Worm (Caenorhabditis elegans): ENCODE data around the gene T01D1.4.

The T01D1.4 gene

DNA sequence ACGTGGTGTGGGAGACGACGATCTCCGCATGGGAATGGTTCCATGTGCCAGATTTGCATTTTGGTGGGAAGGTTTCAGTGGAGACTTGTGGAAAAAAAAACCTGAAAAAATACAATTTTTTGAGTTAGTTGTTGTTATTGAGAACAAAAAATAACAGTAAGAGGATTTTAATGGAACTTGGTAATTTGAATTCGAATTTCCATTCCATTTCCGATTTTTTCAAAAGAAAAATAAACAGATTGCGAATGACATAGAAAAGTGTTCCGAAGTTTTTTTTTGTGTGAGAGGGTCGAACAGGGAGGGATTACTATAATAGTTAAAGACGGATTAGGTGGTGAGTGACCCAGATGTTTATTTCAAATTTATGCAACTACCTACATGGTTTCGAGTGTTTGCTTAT, at the start of gene T01D1.4:
Gene T01D1.4, minus strand, starts transcription at position 101 of the 400 bp plus-strand sequence.
- TF ChIP-seq him-1 (tag; optimal IDR thresholded peaks at IDR 0.05) (no peak), dao-5 (tag; optimal IDR thresholded peaks at IDR 0.05) (no peak), W03F9.2 (tag; optimal IDR thresholded peaks at IDR 0.05) (no peak)

DNA sequence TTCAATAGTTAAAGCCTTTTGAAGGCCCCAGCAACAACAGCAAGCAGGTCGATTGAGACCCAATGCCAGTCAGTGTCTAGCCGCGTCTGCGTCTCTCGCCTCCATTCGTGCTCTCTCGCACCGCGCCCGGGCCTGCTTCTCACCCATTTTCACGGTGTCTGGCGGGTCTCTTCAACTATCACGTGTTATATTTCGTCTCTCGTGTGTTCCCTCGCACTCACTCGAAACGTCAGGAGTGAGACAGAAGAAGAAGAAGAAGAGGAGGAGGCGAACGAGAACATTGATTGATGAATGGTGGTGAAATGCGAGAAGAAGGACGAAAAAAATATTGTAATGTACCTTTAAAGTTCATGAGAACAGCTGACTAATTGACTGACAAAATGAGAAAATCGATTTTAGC, 42.3 kb upstream of the T01D1.4 start:
- TF ChIP-seq W03F9.2 (tag; optimal IDR thresholded peaks at IDR 0.05) (peak; percentile 17), him-1 (tag; optimal IDR thresholded peaks at IDR 0.05) (no peak), dao-5 (tag; optimal IDR thresholded peaks at IDR 0.05) (no peak)

DNA sequence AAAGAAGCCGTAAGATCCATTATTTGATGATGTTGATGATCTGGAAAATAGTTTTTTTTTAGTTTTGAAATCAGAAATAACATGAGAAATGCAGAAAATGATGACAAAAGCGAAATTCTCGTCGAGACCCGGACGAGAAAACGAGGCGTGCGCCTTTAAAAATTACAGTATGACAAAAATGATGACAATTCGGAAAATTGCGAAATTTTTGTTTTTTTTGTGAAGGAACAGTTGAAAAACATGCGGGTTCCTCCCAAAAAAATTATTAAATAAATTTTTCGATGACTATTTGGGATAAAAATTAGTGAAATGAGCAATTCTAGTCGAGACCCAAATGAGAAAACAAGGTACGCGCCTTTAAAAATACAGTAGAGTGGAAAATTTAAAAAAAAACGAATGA, 41.7 kb upstream of the T01D1.4 start, which contains the start of gene ubxn-3:
Gene ubxn-3, minus strand, starts transcription at position 66 of the 400 bp plus-strand sequence.
- TF ChIP-seq dao-5 (tag; optimal IDR thresholded peaks at IDR 0.05): no peak
- no peak for TF ChIP-seq him-1 (tag; optimal IDR thresholded peaks at IDR 0.05)
- no peak for TF ChIP-seq W03F9.2 (tag; optimal IDR thresholded peaks at IDR 0.05)

DNA sequence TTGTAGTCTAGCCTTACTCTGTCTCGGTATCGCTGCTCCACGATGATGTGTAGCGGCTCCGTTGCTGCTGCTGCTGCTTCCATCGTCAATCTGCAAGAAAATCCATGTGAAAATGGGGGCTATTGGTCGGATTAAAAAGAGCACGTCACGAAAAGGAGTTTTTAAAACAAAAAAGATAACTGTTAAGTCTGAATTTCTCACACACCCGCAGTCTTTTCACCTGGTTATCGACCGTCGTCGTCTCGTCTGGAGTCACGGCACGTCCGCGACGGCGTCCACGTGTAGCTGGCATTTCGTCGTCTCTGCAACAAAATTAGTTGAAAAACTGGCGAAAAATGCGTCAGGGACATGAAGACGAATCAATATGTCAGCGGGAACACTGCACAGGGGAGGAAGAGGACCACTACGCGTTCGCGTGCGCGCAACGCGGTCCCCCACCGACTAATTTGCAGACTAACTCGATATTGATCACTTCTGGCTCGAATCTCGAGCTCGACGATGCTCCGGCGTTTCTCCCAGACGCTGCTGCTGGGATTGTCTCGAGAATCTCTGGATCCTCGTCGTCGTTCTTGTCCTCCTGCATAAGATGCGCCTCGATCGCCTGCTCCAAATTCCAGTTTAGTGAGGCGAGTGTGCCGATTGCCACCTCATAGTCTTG, 41.1 kb upstream of the T01D1.4 start:
- no peak for TF ChIP-seq him-1 (tag; optimal IDR thresholded peaks at IDR 0.05)
- no peak for TF ChIP-seq W03F9.2 (tag; optimal IDR thresholded peaks at IDR 0.05)
- TF ChIP-seq dao-5 (tag; optimal IDR thresholded peaks at IDR 0.05): no peak

DNA sequence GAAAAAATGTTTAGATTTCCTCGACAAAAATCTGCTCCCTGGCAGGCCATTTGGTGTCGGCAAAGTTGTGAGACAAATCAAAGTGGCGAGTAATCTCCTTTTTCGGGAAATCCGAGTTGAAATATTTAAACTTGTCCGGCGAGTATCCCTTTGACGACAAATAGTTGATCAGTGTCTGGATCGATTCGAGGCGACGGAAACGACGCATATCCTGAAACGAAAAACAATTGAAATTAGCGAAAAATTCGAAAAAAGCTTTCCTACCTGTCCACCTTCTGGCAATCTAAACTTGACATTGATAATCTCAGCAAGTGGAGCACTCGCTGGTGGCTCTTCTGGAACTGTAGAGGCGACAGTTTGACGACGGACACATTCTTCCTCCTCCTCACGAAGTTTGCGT, 38.4 kb upstream of the T01D1.4 start:
- no peak for TF ChIP-seq him-1 (tag; optimal IDR thresholded peaks at IDR 0.05)
- no peak for TF ChIP-seq dao-5 (tag; optimal IDR thresholded peaks at IDR 0.05)
- TF ChIP-seq W03F9.2 (tag; optimal IDR thresholded peaks at IDR 0.05): no peak

DNA sequence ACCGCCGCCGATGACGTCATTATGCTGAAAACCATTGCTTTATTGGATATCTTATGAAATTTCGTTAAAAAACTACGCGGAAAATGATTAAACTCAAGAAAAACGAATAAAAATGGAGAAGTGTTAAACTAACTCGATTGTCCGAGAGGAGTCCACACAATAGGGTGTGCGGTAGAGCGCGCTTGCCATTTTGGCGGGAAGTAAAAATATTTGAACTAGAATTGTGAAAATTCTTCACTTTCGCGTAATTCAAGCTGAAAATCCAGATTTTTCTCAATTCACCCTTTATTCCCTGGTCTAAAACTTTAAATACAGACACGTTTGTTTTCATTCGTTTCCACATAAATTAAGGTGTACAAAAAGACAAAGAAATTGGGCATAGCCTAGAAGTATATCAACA, 37.7 kb upstream of the T01D1.4 start, which contains the start of gene F48A11.4:
Gene F48A11.4, minus strand, starts transcription at position 24 of the 400 bp plus-strand sequence.
- TF ChIP-seq him-1 (tag; optimal IDR thresholded peaks at IDR 0.05): peak; percentile 52
- peak; percentile 89 for TF ChIP-seq W03F9.2 (tag; optimal IDR thresholded peaks at IDR 0.05)
- no peak for TF ChIP-seq dao-5 (tag; optimal IDR thresholded peaks at IDR 0.05)

DNA sequence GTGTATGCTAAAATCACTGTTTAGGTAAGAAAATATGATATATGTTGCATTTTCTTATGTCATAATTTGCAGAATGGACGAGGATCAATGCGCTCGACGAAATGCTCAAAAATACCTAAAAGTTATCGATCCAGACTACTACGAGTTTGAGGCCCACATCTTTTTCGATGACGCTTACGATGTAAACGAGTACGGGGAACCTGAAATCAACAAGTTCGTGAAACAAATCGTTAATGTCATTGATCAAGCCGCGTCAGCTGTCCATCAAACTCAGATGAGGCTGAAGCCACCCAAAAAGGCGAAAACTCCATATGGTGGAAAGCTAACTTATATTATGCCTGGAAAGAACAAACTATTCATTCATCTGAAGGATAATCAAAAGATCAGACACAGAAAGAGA, 29.2 kb upstream of the T01D1.4 start:
- TF ChIP-seq dao-5 (tag; optimal IDR thresholded peaks at IDR 0.05) (no peak), him-1 (tag; optimal IDR thresholded peaks at IDR 0.05) (no peak), W03F9.2 (tag; optimal IDR thresholded peaks at IDR 0.05) (no peak)

DNA sequence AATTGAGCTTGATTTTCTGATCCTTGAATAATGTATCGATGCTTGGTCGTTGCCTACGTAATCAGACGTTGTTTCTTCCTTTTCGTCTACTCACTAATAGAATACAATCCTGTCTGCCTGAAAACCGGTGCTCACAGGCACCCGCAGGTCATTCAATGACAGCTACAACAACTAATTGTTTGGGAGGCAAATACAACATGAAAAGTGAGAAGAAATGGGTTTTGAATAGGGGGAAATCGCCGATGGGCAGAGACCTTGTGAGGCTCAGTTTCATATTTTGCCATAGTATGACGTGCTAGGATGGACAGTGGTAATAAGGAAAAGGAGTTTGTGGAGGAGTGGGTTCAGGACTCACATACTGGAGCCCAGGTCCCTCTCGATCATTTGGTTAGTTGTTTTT, 17.8 kb upstream of the T01D1.4 start, which contains the start of gene chs-2:
Gene chs-2, plus strand, starts transcription at position 301 of the 400 bp plus-strand sequence.
- TF ChIP-seq W03F9.2 (tag; optimal IDR thresholded peaks at IDR 0.05) (no peak), him-1 (tag; optimal IDR thresholded peaks at IDR 0.05) (no peak), dao-5 (tag; optimal IDR thresholded peaks at IDR 0.05) (no peak)

DNA sequence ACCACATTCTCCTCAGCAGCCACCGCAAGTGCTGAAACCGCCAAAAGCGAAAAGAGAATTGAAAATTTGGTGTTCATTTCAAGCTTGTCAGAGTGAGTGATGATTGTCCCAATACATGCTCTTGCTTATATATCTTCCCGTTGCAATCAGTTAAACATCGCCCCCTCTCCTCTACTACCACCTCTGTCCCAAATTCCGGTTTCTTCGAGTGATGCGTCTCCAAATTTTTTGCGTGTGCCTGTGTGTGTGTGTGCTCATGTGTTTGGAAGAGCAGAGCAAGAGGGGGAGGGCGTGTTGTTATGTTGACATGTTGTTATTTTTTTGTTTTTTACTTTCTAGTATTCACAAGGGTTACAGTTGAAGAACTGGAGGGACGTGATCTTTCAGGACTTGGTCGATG, 15.6 kb upstream of the T01D1.4 start, which contains the start of gene abu-11:
Gene abu-11, minus strand, starts transcription at position 101 of the 400 bp plus-strand sequence.
- TF ChIP-seq W03F9.2 (tag; optimal IDR thresholded peaks at IDR 0.05) (no peak), him-1 (tag; optimal IDR thresholded peaks at IDR 0.05) (no peak), dao-5 (tag; optimal IDR thresholded peaks at IDR 0.05) (no peak)

DNA sequence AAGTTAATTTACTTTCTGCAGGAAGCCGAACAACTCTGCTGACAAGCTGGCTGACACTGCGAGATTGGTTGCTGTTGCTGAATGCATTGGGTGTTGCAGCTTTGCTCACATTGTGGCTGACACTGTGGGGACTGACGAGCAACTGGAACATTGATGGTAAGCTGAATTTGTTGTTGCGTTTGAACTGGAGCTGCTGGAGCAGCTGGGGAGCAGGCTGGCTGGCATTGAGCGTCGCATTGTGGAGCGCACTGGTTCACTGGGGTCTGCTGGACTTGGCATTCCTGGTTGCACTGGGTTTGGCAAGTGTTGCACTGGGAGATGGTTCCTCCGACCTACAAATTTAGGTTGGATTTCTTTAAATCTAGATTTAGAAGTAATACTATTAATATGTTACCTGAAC, 13.7 kb upstream of the T01D1.4 start:
- TF ChIP-seq W03F9.2 (tag; optimal IDR thresholded peaks at IDR 0.05) (no peak), dao-5 (tag; optimal IDR thresholded peaks at IDR 0.05) (no peak), him-1 (tag; optimal IDR thresholded peaks at IDR 0.05) (no peak)

DNA sequence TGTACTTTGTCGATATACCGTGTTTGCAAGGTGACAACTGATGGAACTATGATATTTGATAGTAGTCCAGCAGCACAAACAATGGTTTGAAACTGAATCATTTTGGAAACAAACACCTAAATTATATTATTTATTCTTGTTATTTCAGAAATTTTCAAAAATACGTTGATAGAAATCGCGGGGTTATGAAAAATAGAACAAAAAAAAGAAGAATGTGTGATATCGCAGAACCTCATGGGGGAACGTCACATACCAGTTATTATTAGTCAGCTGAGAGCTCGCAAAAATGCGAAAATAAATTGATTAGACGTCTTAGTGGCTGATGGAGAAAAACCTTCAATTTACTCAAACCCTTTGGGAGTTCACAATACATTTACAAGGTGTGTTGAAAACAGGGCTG, 10.1 kb upstream of the T01D1.4 start, which contains the start of gene T01D1.5:
Gene T01D1.5, minus strand, starts transcription at position 101 of the 400 bp plus-strand sequence.
- no peak for TF ChIP-seq dao-5 (tag; optimal IDR thresholded peaks at IDR 0.05)

DNA sequence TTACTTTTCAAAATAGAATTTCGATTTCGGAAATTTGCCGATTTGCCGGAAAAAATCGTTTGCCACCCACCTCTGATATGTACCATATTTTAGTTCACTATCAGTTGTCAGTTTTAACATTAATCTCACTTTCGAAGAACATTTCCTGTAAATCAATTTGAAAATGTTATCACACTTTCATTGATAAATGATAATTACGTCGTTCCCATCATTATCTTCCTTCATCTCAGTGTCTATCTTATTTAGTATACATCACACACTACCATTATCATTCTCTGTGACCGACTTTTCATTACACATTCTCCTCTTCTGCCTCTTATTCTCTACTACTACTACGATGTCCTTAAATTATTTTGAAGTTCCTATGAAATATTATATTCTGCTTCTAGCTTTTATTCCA, 7.6 kb upstream of the T01D1.4 start, which contains the start of gene T01D1.8:
Gene T01D1.8, plus strand, starts transcription at position 236 of the 400 bp plus-strand sequence.
- no peak for TF ChIP-seq him-1 (tag; optimal IDR thresholded peaks at IDR 0.05)
- TF ChIP-seq dao-5 (tag; optimal IDR thresholded peaks at IDR 0.05): no peak
- no peak for TF ChIP-seq W03F9.2 (tag; optimal IDR thresholded peaks at IDR 0.05)

DNA sequence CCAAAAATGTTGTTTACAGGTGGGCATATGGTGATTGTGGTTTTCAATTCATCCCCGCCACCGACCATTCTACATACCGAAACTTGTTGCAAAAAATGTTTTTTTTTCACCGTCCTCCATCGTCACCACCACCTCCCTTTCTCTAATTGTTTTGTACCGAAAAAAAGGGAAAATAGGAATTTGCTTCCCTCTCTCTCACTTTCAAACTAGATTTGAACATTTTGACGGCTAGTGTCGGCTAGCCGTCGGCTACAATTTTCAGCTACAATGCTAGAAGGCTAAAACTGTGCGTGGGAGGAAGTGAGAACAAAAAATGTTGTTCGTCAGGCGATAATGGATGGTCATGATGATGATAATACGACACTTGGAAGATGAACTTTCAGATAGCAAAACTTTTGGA, 747 bp downstream of the T01D1.4 start:
- no peak for TF ChIP-seq dao-5 (tag; optimal IDR thresholded peaks at IDR 0.05)
- no peak for TF ChIP-seq him-1 (tag; optimal IDR thresholded peaks at IDR 0.05)
- TF ChIP-seq W03F9.2 (tag; optimal IDR thresholded peaks at IDR 0.05): no peak

DNA sequence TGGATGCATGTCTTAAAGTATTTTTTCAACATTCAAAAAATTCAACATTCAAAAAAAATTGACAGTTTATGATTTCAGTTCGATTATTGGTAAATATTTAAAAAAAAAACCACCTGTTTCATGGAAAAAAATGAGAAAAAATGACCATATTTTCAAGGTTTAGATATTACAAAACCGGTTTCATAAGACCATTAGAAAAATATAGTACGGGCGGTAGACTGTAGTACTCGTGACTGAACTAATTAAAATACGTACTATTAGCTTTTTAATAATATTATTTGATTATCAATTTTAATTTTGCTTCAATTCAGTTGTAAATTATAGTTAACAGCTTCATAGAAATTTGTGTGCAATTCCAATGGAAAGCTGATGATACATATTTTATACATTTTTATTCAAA, 2.3 kb downstream of the T01D1.4 start:
- TF ChIP-seq W03F9.2 (tag; optimal IDR thresholded peaks at IDR 0.05) (no peak), him-1 (tag; optimal IDR thresholded peaks at IDR 0.05) (no peak), dao-5 (tag; optimal IDR thresholded peaks at IDR 0.05) (no peak)

DNA sequence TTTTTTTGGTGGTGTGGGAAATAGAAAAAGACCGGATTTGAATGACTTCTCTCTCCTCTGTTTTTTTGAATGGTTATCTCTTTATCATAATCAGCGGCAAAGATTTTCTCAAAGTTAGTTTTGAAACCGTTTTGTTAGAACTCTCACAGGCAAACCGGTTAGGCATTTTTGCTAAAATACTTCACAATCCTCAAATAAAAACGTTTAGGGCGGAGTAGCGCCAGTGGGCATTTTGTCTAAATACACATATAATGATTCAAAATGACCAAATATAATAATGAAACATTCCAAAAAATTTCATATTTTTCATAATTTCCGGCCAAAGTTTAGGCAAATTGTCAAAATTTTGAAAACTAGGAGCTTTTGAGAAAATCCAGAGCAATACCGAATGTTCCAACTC, 3.0 kb downstream of the T01D1.4 start, which contains the start of gene T01D1.3:
Gene T01D1.3, minus strand, starts transcription at position 101 of the 400 bp plus-strand sequence.
- TF ChIP-seq W03F9.2 (tag; optimal IDR thresholded peaks at IDR 0.05): no peak
- TF ChIP-seq dao-5 (tag; optimal IDR thresholded peaks at IDR 0.05): no peak
- TF ChIP-seq him-1 (tag; optimal IDR thresholded peaks at IDR 0.05): no peak
